Fruit fly (Drosophila melanogaster) whole organism, embryonic: Measurements from ENCODE around the gene CG42835.
A peak's percentile ranks its signal among the peaks of the same experiment; 100 is the strongest.

Experiments
- Antp ChIP-seq: fragments of 200-800 bp; sonication (Bioruptor generic); optimal IDR thresholded peaks from 3 replicates; lab custom pipeline; 2016; ENCODE audit warnings: missing biosample characterization, missing genetic modification characterization
- Awh ChIP-seq: fragments of 200-800 bp; sonication (Bioruptor generic); IDR thresholded peaks from 2 replicates; pipeline ENCODE4, ENCODE4 v1.3.6; 2022; ENCODE audit warnings: missing biosample characterization, missing genetic modification characterization
- Blimp-1 ChIP-seq: fragments of 200-800 bp; sonication (Bioruptor generic); optimal IDR thresholded peaks from 3 replicates; lab custom pipeline; 2018; ENCODE audit warnings: missing biosample characterization, missing genetic modification characterization, mild to moderate bottlenecking, moderate library complexity, missing genetic modification reagents
- CG10654 ChIP-seq: fragments of 200-800 bp; sonication (Bioruptor generic); optimal IDR thresholded peaks from 2 replicates; lab custom pipeline; 2016; ENCODE audit warnings: missing biosample characterization, missing genetic modification characterization
- CG15269 ChIP-seq: fragments of 200-800 bp; sonication (Bioruptor generic); optimal IDR thresholded peaks from 2 replicates; lab custom pipeline; 2018; ENCODE audit warnings: missing biosample characterization, mild to moderate bottlenecking, missing genetic modification characterization, moderate library complexity
- CG1647 ChIP-seq: fragments of 200-800 bp; sonication (Bioruptor generic); optimal IDR thresholded peaks from 3 replicates; lab custom pipeline; 2016; ENCODE audit warnings: missing biosample characterization, missing genetic modification characterization
- CG17612 ChIP-seq: fragments of 200-800 bp; sonication (Bioruptor generic); IDR thresholded peaks from 2 replicates; pipeline ENCODE4 v1.3.6; 2022; ENCODE audit warnings: missing biosample characterization, missing genetic modification characterization
- CG2678 ChIP-seq: fragments of 200-800 bp; sonication (Bioruptor generic); optimal IDR thresholded peaks from 3 replicates; lab custom pipeline; 2019; ENCODE audit warnings: missing biosample characterization, mild to moderate bottlenecking, missing genetic modification characterization, moderate library complexity
- CG2889 ChIP-seq: fragments of 200-800 bp; sonication (Bioruptor generic); IDR thresholded peaks from 3 replicates; pipeline ENCODE4 v1.3.6; 2022; ENCODE audit warnings: missing biosample characterization, missing genetic modification characterization
- CG30431 ChIP-seq: fragments of 200-800 bp; sonication (Bioruptor generic); optimal IDR thresholded peaks from 2 replicates; lab custom pipeline; 2017; ENCODE audit warnings: missing biosample characterization, missing genetic modification characterization
- CG31441 ChIP-seq: fragments of 200-800 bp; sonication (Bioruptor generic); IDR thresholded peaks from 2 replicates; pipeline ENCODE4 v1.3.6; 2022; ENCODE audit warnings: missing biosample characterization, missing genetic modification characterization
- CG33213 ChIP-seq: fragments of 200-800 bp; sonication (Bioruptor generic); optimal IDR thresholded peaks from 3 replicates; lab custom pipeline; 2016; ENCODE audit warnings: missing biosample characterization, missing genetic modification characterization
- CG34224 ChIP-seq: fragments of 200-800 bp; sonication (Bioruptor generic); IDR thresholded peaks from 3 replicates; pipeline ENCODE4 v1.3.6; 2022; ENCODE audit warnings: missing biosample characterization, missing genetic modification characterization; ENCODE audit not compliant: partially characterized antibody
- CG4282 ChIP-seq: fragments of 200-800 bp; sonication (Bioruptor generic); optimal IDR thresholded peaks from 2 replicates; lab custom pipeline; 2016; ENCODE audit warnings: missing biosample characterization, missing genetic modification characterization
- CG4707 ChIP-seq: fragments of 200-800 bp; sonication (Bioruptor generic); optimal IDR thresholded peaks from 2 replicates; lab custom pipeline; 2018; ENCODE audit warnings: missing biosample characterization, mild to moderate bottlenecking, missing genetic modification characterization, moderate library complexity
- CG4854 ChIP-seq: fragments of 200-800 bp; sonication (Bioruptor generic); optimal IDR thresholded peaks from 2 replicates; lab custom pipeline; 2016; ENCODE audit warnings: missing biosample characterization, missing genetic modification characterization, inconsistent platforms
- CG6683 ChIP-seq: fragments of 200-800 bp; sonication (Bioruptor generic); optimal IDR thresholded peaks from 2 replicates; lab custom pipeline; 2017; ENCODE audit warnings: missing biosample characterization, mild to moderate bottlenecking, missing genetic modification characterization, missing genetic modification reagents
- CG6791 ChIP-seq: fragments of 200-800 bp; sonication (Bioruptor generic); IDR thresholded peaks from 3 replicates; pipeline ENCODE4 v1.3.6; 2022; ENCODE audit warnings: missing biosample characterization, missing genetic modification characterization; ENCODE audit not compliant: partially characterized antibody
- CG6813 ChIP-seq: fragments of 200-800 bp; sonication (Bioruptor generic); optimal IDR thresholded peaks from 2 replicates; lab custom pipeline; 2017; ENCODE audit warnings: missing biosample characterization, missing genetic modification characterization, mild to moderate bottlenecking, moderate library complexity, missing genetic modification reagents
- CG6854 ChIP-seq: fragments of 200-800 bp; sonication (Bioruptor generic); optimal IDR thresholded peaks from 3 replicates; lab custom pipeline; 2017; ENCODE audit warnings: missing biosample characterization, mild to moderate bottlenecking, missing genetic modification characterization
- CG7786 ChIP-seq: fragments of 200-800 bp; sonication (Bioruptor generic); optimal IDR thresholded peaks from 2 replicates; lab custom pipeline; 2016; ENCODE audit warnings: missing biosample characterization, missing genetic modification characterization
- CG8089 ChIP-seq: fragments of 200-800 bp; sonication (Bioruptor generic); optimal IDR thresholded peaks from 3 replicates; lab custom pipeline; 2016; ENCODE audit warnings: missing biosample characterization, missing genetic modification characterization
- CG8388 ChIP-seq: fragments of 200-800 bp; sonication (Bioruptor generic); optimal IDR thresholded peaks from 2 replicates; lab custom pipeline; 2019; ENCODE audit warnings: missing biosample characterization, mild to moderate bottlenecking, missing genetic modification characterization, moderate library complexity
- CG8924 ChIP-seq: fragments of 200-800 bp; optimal IDR thresholded peaks from 3 replicates; lab custom pipeline; 2019; ENCODE audit warnings: missing biosample characterization, mild to moderate bottlenecking, missing genetic modification characterization, moderate library complexity
- CG9609 ChIP-seq: fragments of 200-800 bp; sonication (Bioruptor generic); optimal IDR thresholded peaks from 3 replicates; lab custom pipeline; 2016; ENCODE audit warnings: missing biosample characterization, missing genetic modification characterization
- Dref ChIP-seq: fragments of 200-800 bp; sonication (Bioruptor generic); IDR thresholded peaks from 2 replicates; pipeline ENCODE4 v1.3.6; 2022; ENCODE audit warnings: missing biosample characterization, missing genetic modification characterization
- E2f1 ChIP-seq: fragments of 200-800 bp; sonication (Bioruptor generic); IDR thresholded peaks from 2 replicates; pipeline ENCODE4 v1.3.6; 2022; ENCODE audit warnings: missing biosample characterization, missing genetic modification characterization
- HLH54F ChIP-seq: fragments of 200-800 bp; sonication (Bioruptor generic); optimal IDR thresholded peaks from 3 replicates; lab custom pipeline; 2016; ENCODE audit warnings: missing biosample characterization, missing genetic modification characterization
- Lim3 ChIP-seq: fragments of 200-800 bp; sonication (Bioruptor generic); IDR thresholded peaks from 2 replicates; pipeline ENCODE4 v1.3.6; 2022; ENCODE audit warnings: missing biosample characterization, missing genetic modification characterization
- Meics ChIP-seq: fragments of 200-800 bp; sonication (Bioruptor generic); optimal IDR thresholded peaks from 2 replicates; lab custom pipeline; 2017; ENCODE audit warnings: missing biosample characterization, mild to moderate bottlenecking, missing genetic modification characterization
- Mrtf ChIP-seq: fragments of 200-800 bp; sonication (Bioruptor generic); IDR thresholded peaks from 3 replicates; pipeline ENCODE4 v1.3.6; 2022; ENCODE audit warnings: missing biosample characterization, missing genetic modification characterization
- Nf-YA ChIP-seq: fragments of 200-800 bp; sonication (Bioruptor generic); IDR thresholded peaks from 2 replicates; pipeline ENCODE4 v1.3.6; 2022; ENCODE audit warnings: missing biosample characterization, missing genetic modification characterization
- PHDP ChIP-seq: fragments of 200-800 bp; sonication (Bioruptor generic); optimal IDR thresholded peaks from 3 replicates; lab custom pipeline; 2018; ENCODE audit warnings: missing biosample characterization, mild to moderate bottlenecking, missing genetic modification characterization, moderate library complexity
- Usf ChIP-seq: fragments of 200-800 bp; sonication (Bioruptor generic); optimal IDR thresholded peaks from 2 replicates; lab custom pipeline; 2017; ENCODE audit warnings: missing genotype, missing biosample characterization, missing genetic modification characterization
- Vsx1 ChIP-seq: fragments of 200-800 bp; sonication (Bioruptor generic); optimal IDR thresholded peaks from 2 replicates; lab custom pipeline; 2017; ENCODE audit warnings: missing biosample characterization, mild to moderate bottlenecking, missing genetic modification characterization, missing genetic modification reagents
- Xbp1 ChIP-seq: fragments of 200-800 bp; sonication (Bioruptor generic); optimal IDR thresholded peaks from 3 replicates; lab custom pipeline; 2016; ENCODE audit warnings: missing biosample characterization, mild to moderate bottlenecking, missing genetic modification characterization
- croc ChIP-seq: fragments of 200-800 bp; sonication (Bioruptor generic); conservative IDR thresholded peaks from 3 replicates; pipeline ENCODE4 v1.3.6; 2022; ENCODE audit warnings: missing biosample characterization, missing genetic modification characterization
- dmrt99B ChIP-seq: fragments of 200-800 bp; sonication (Bioruptor generic); optimal IDR thresholded peaks from 2 replicates; lab custom pipeline; 2018; ENCODE audit warnings: missing biosample characterization, mild to moderate bottlenecking, missing genetic modification characterization, moderate library complexity
- gem ChIP-seq: fragments of 200-800 bp; sonication (Bioruptor generic); optimal IDR thresholded peaks from 2 replicates; lab custom pipeline; 2019; ENCODE audit warnings: missing biosample characterization, mild to moderate bottlenecking, missing genetic modification characterization, moderate library complexity
- gsb-n ChIP-seq: fragments of 200-800 bp; sonication (Bioruptor generic); optimal IDR thresholded peaks from 3 replicates; lab custom pipeline; 2018; ENCODE audit warnings: missing biosample characterization, mild to moderate bottlenecking, missing genetic modification characterization
- inv ChIP-seq: fragments of 200-800 bp; sonication (Bioruptor generic); IDR thresholded peaks from 2 replicates; pipeline ENCODE4 v1.3.6; 2022; ENCODE audit warnings: missing biosample characterization, missing genetic modification characterization; ENCODE audit not compliant: partially characterized antibody
- knrl ChIP-seq: fragments of 200-800 bp; sonication (Bioruptor generic); IDR thresholded peaks from 3 replicates; pipeline ENCODE4 v1.3.6; 2022; ENCODE audit warnings: missing biosample characterization, missing genetic modification characterization; ENCODE audit not compliant: partially characterized antibody
- lilli ChIP-seq: fragments of 200-800 bp; sonication (Bioruptor generic); optimal IDR thresholded peaks from 3 replicates; lab custom pipeline; 2016; ENCODE audit warnings: missing biosample characterization, missing genetic modification characterization
- slou ChIP-seq: fragments of 200-800 bp; sonication (Bioruptor generic); optimal IDR thresholded peaks from 3 replicates; lab custom pipeline; 2016; ENCODE audit warnings: missing biosample characterization, missing genetic modification characterization
- sna ChIP-seq: fragments of 200-800 bp; sonication (Bioruptor generic); IDR thresholded peaks from 2 replicates; pipeline ENCODE4 v1.3.6; 2022; ENCODE audit warnings: missing biosample characterization, missing genetic modification characterization; ENCODE audit not compliant: partially characterized antibody
- ssp ChIP-seq: fragments of 200-800 bp; sonication (Bioruptor generic); IDR thresholded peaks from 2 replicates; pipeline ENCODE4 v1.3.6; 2022; ENCODE audit warnings: missing biosample characterization, missing genetic modification characterization
- trh ChIP-seq: fragments of 200-800 bp; sonication (Bioruptor generic); optimal IDR thresholded peaks from 2 replicates; lab custom pipeline; 2016; ENCODE audit warnings: missing biosample characterization, missing genetic modification characterization
- usp ChIP-seq: fragments of >200 bp; optimal IDR thresholded peaks from 2 replicates; lab custom pipeline; 2017; ENCODE audit warnings: missing biosample characterization, missing genetic modification characterization

CG42835 gene

dm6 chr3R:17386168-17386819, 34.1 kb upstream of the CG42835 start (continued):
- TF ChIP-seq CG2678: peak; percentile 82
- no peak for TF ChIP-seq trh
- peak; percentile 73 for TF ChIP-seq CG8388 (GFP tag; lab: Kevin White, UChicago)
- peak; percentile 65 for TF ChIP-seq CG31441 (GFP tag; lab: Robert Waterston, UW)
- peak; percentile 53 for TF ChIP-seq CG10654 (GFP tag; lab: Kevin White, UChicago)
- no peak for TF ChIP-seq usp
- TF ChIP-seq Nf-YA (GFP tag; lab: Robert Waterston, UW): peak; percentile 57; the same call in 1 of the 2 replicates
- peak; percentile 55 for TF ChIP-seq CG4707
- TF ChIP-seq gem: peak; percentile 83
- peak; percentile 37 for TF ChIP-seq CG8089 (GFP tag; lab: Kevin White, UChicago)

dm6 chr3R:17391313-17391845, 29.1 kb upstream of the CG42835 start, which contains the start of the genes Brf and sds22:
Gene Brf, minus strand, starts transcription at chr3R:17391337.
Gene sds22, plus strand, starts transcription at chr3R:17391594.
- peak; percentile 93 for TF ChIP-seq gsb-n (tag; lab: Kevin White, UChicago)
- TF ChIP-seq CG17612: peak; percentile 75; the same call in 1 of the 2 replicates
- peak; percentile 79; the same call in 1 of the 2 replicates for TF ChIP-seq Awh (GFP tag; lab: Robert Waterston, UW)
- TF ChIP-seq Meics: peak; percentile 94
- peak; percentile 91 for TF ChIP-seq Blimp-1 (GFP tag; lab: Kevin White, UChicago)
- peak; percentile 95 for TF ChIP-seq CG7786 (GFP tag; lab: Kevin White, UChicago)
- TF ChIP-seq CG34224: peak; percentile 53; the same call in 1 of the 3 replicates
- peak; percentile 82 for TF ChIP-seq CG6683 (GFP tag; lab: Kevin White, UChicago)
- peak; percentile 96 for TF ChIP-seq slou (GFP tag; lab: Kevin White, UChicago)
- TF ChIP-seq CG8924 (tag; lab: Kevin White, UChicago): peak; percentile 96
- TF ChIP-seq CG15269 (tag; lab: Kevin White, UChicago): peak; percentile 95
- TF ChIP-seq HLH54F (GFP tag; lab: Kevin White, UChicago): peak; percentile 97
- TF ChIP-seq CG4854 (GFP tag; lab: Kevin White, UChicago): peak; percentile 94
- peak; percentile 80 for TF ChIP-seq Vsx1 (GFP tag; lab: Kevin White, UChicago)
- TF ChIP-seq Usf: peak; percentile 93
- peak; percentile 89 for TF ChIP-seq ssp (GFP tag; lab: Robert Waterston, UW)
- peak; percentile 94 for TF ChIP-seq CG33213 (GFP tag; lab: Kevin White, UChicago)
- peak; percentile 91 for TF ChIP-seq CG30431 (GFP tag; lab: Kevin White, UChicago)
- TF ChIP-seq Dref (GFP tag; lab: Robert Waterston, UW): peak; percentile 45
- TF ChIP-seq Lim3 (GFP tag; lab: Robert Waterston, UW): no peak
- peak; percentile 90 for TF ChIP-seq CG4282 (GFP tag; lab: Kevin White, UChicago)
- peak; percentile 95 for TF ChIP-seq PHDP
- TF ChIP-seq Mrtf: peak; percentile 90
- peak; percentile 98 for TF ChIP-seq Xbp1 (GFP tag; lab: Kevin White, UChicago)
- TF ChIP-seq lilli (GFP tag; lab: Kevin White, UChicago): peak; percentile 98
- TF ChIP-seq croc (GFP tag; lab: Robert Waterston, UW): peak; percentile 93
- peak; percentile 95 for TF ChIP-seq CG1647 (GFP tag; lab: Kevin White, UChicago)
- TF ChIP-seq dmrt99B: peak; percentile 93
- TF ChIP-seq Antp: peak; percentile 93
- TF ChIP-seq inv (GFP tag; lab: Robert Waterston, UW): peak; percentile 68; the same call in 1 of the 2 replicates
- TF ChIP-seq CG2889 (GFP tag; lab: Robert Waterston, UW): peak; percentile 91
- TF ChIP-seq sna (GFP tag; lab: Robert Waterston, UW): peak; percentile 72; the same call in 1 of the 2 replicates
- TF ChIP-seq CG6791: 0 out of 3 replicates have a peak, but pooled peaks have one; percentile 40
- TF ChIP-seq E2f1 (GFP tag; lab: Robert Waterston, UW): peak; percentile 87
- peak; percentile 67 for TF ChIP-seq CG6854 (GFP tag; lab: Kevin White, UChicago)
- TF ChIP-seq knrl: peak; percentile 87
- TF ChIP-seq CG9609 (GFP tag; lab: Kevin White, UChicago): peak; percentile 97
- TF ChIP-seq CG6813 (GFP tag; lab: Kevin White, UChicago): peak; percentile 81
